Fruit fly (Drosophila melanogaster) whole organism, prepupa: ENCODE data around the gene Hat1.

Experiments used
- CG6808 ChIP-seq: fragments of 200-800 bp; sonication (Bioruptor generic); optimal IDR thresholded peaks from 3 replicates; lab custom pipeline; 2017; ENCODE audit warnings: missing biosample characterization, missing genetic modification characterization, mild to moderate bottlenecking, moderate library complexity, missing genetic modification reagents
- Eip93F ChIP-seq: fragments of 200-800 bp; sonication (Bioruptor generic); optimal IDR thresholded peaks from 2 replicates; lab custom pipeline; 2016; ENCODE audit warnings: missing biosample characterization, mild to moderate bottlenecking, missing genetic modification characterization
- Gug ChIP-seq: fragments of 200-800 bp; sonication (Bioruptor generic); IDR thresholded peaks from 2 replicates; pipeline ENCODE4 v1.3.6; 2022; ENCODE audit warnings: missing biosample characterization, missing genetic modification characterization
- Lpt ChIP-seq: fragments of 200-800 bp; sonication (Bioruptor generic); optimal IDR thresholded peaks from 3 replicates; lab custom pipeline; 2016; ENCODE audit warnings: missing biosample characterization, missing genetic modification characterization
- achi ChIP-seq: fragments of 200-800 bp; sonication (Bioruptor generic); optimal IDR thresholded peaks from 3 replicates; lab custom pipeline; 2016; ENCODE audit warnings: missing biosample characterization, missing genetic modification characterization
- net ChIP-seq: fragments of 200-800 bp; sonication (Bioruptor generic); optimal IDR thresholded peaks from 3 replicates; lab custom pipeline; 2016; ENCODE audit warnings: missing biosample characterization, missing genetic modification characterization

dm6 chr3R:5829762-5830161 is 40.6 kb upstream of the Hat1 start, which contains the start of gene glob3:
- TF ChIP-seq Lpt (GFP tag; lab: Kevin White, UChicago) (no peak), CG6808 (GFP tag; lab: Kevin White, UChicago) (no peak), net (GFP tag; lab: Kevin White, UChicago) (no peak), Gug (GFP tag; lab: Robert Waterston, UW) (no peak), achi (no peak), Eip93F (GFP tag; lab: Kevin White, UChicago) (no peak)
